Fruit fly (Drosophila melanogaster) whole organism, embryonic: Measurements from ENCODE around the gene CG44838.

ENCODE experiments used
- Bgb ChIP-seq: fragments of 200-800 bp; sonication (Bioruptor generic); IDR thresholded peaks from 2 replicates; pipeline ENCODE4 v1.3.6; 2022; ENCODE audit warnings: missing biosample characterization, missing genetic modification characterization; ENCODE audit not compliant: partially characterized antibody
- CG10654 ChIP-seq: fragments of 200-800 bp; sonication (Bioruptor generic); optimal IDR thresholded peaks from 2 replicates; lab custom pipeline; 2016; ENCODE audit warnings: missing biosample characterization, missing genetic modification characterization
- CG11085 ChIP-seq: fragments of 200-800 bp; sonication (Bioruptor generic); IDR thresholded peaks from 2 replicates; pipeline ENCODE4 v1.3.6; 2022; ENCODE audit warnings: missing biosample characterization, missing genetic modification characterization
- CG11695 ChIP-seq: fragments of 200-800 bp; sonication (Bioruptor generic); IDR thresholded peaks from 3 replicates; pipeline ENCODE4 v1.3.6; 2022; ENCODE audit warnings: missing biosample characterization, missing genetic modification characterization
- CG12769 ChIP-seq: fragments of 200-800 bp; sonication (Bioruptor generic); optimal IDR thresholded peaks from 2 replicates; lab custom pipeline; 2019; ENCODE audit warnings: missing biosample characterization, mild to moderate bottlenecking, missing genetic modification characterization, moderate library complexity
- CG13287 ChIP-seq: fragments of 200-800 bp; sonication (Bioruptor generic); IDR thresholded peaks from 2 replicates; pipeline ENCODE4 v1.3.6; 2022; ENCODE audit warnings: missing biosample characterization, missing genetic modification characterization; ENCODE audit not compliant: partially characterized antibody
- CG14014 ChIP-seq: fragments of 200-800 bp; sonication (Bioruptor generic); IDR thresholded peaks from 2 replicates; pipeline ENCODE4 v1.3.6; 2022; ENCODE audit warnings: missing biosample characterization, missing genetic modification characterization
- CG14667 ChIP-seq: fragments of 200-800 bp; sonication (Bioruptor generic); IDR thresholded peaks from 2 replicates; pipeline ENCODE4 v1.3.6; 2022; ENCODE audit warnings: missing biosample characterization, missing genetic modification characterization
- CG17612 ChIP-seq: fragments of 200-800 bp; sonication (Bioruptor generic); IDR thresholded peaks from 2 replicates; pipeline ENCODE4 v1.3.6; 2022; ENCODE audit warnings: missing biosample characterization, missing genetic modification characterization
- CG2120 ChIP-seq: fragments of 200-800 bp; sonication (Bioruptor generic); optimal IDR thresholded peaks from 3 replicates; lab custom pipeline; 2016; ENCODE audit warnings: missing biosample characterization, missing genetic modification characterization
- CG30403 ChIP-seq: fragments of 200-800 bp; sonication (Bioruptor generic); optimal IDR thresholded peaks from 3 replicates; lab custom pipeline; 2016; ENCODE audit warnings: missing biosample characterization, missing genetic modification characterization
- CG32767 ChIP-seq: fragments of 200-800 bp; sonication (Bioruptor generic); IDR thresholded peaks from 2 replicates; pipeline ENCODE4 v1.3.6; 2022; ENCODE audit warnings: missing biosample characterization, missing genetic modification characterization
- CG42726 ChIP-seq: fragments of 200-800 bp; sonication (Bioruptor generic); IDR thresholded peaks from 2 replicates; pipeline ENCODE4 v1.3.6; 2022; ENCODE audit warnings: missing biosample characterization, missing genetic modification characterization; ENCODE audit not compliant: partially characterized antibody
- CG4282 ChIP-seq: fragments of 200-800 bp; sonication (Bioruptor generic); optimal IDR thresholded peaks from 2 replicates; lab custom pipeline; 2016; ENCODE audit warnings: missing biosample characterization, missing genetic modification characterization
- CG4360 ChIP-seq: fragments of 200-800 bp; sonication (Bioruptor generic); IDR thresholded peaks from 2 replicates; pipeline ENCODE4 v1.3.6; 2022; ENCODE audit warnings: missing biosample characterization, missing genetic modification characterization
- CG7745 ChIP-seq: fragments of 200-800 bp; sonication (Bioruptor generic); optimal IDR thresholded peaks from 2 replicates; lab custom pipeline; 2018; ENCODE audit warnings: missing biosample characterization, mild to moderate bottlenecking, missing genetic modification characterization, moderate library complexity
- CG7839 ChIP-seq: fragments of 200-800 bp; sonication (Bioruptor generic); optimal IDR thresholded peaks from 3 replicates; lab custom pipeline; 2018; ENCODE audit warnings: missing biosample characterization, mild to moderate bottlenecking, missing genetic modification characterization, moderate library complexity
- CG7987 ChIP-seq: fragments of 200-800 bp; sonication (Bioruptor generic); optimal IDR thresholded peaks from 2 replicates; lab custom pipeline; 2018; ENCODE audit warnings: missing biosample characterization, mild to moderate bottlenecking, missing genetic modification characterization, moderate library complexity
- CG8290 ChIP-seq, 3 experiments: fragments of 200-800 bp; sonication (Bioruptor generic); optimal IDR thresholded peaks; 2 replicates each; lab custom pipeline; 2016 to 2019; ENCODE audit warnings: missing biosample characterization in 3 of 3, missing genetic modification characterization in 3 of 3, mild to moderate bottlenecking in 2 of 3, moderate library complexity in 1 of 3
- CkIIα-i1 ChIP-seq: fragments of 200-800 bp; sonication (Bioruptor generic); IDR thresholded peaks from 2 replicates; pipeline ENCODE4 v1.3.6; 2022; ENCODE audit warnings: missing biosample characterization, missing genetic modification characterization
- Ets65A ChIP-seq: fragments of 200-800 bp; sonication (Bioruptor generic); peaks from one replicate; lab custom pipeline; 2016; ENCODE audit warnings: missing biosample characterization, missing genetic modification characterization
- HHEX ChIP-seq: fragments of 200-800 bp; sonication (Bioruptor generic); optimal IDR thresholded peaks from 3 replicates; lab custom pipeline; 2017; ENCODE audit warnings: missing biosample characterization, mild to moderate bottlenecking, missing genetic modification characterization, missing genetic modification reagents
- Kr ChIP-seq: fragments of 200-800 bp; sonication (Bioruptor generic); optimal IDR thresholded peaks from 2 replicates; lab custom pipeline; 2017; ENCODE audit warnings: missing biosample characterization, mild to moderate bottlenecking, missing genetic modification characterization
- MBD-R2 ChIP-seq: fragments of 200-800 bp; sonication (Bioruptor generic); IDR thresholded peaks from 2 replicates; pipeline ENCODE4 v1.3.6; 2022; ENCODE audit warnings: missing biosample characterization, missing genetic modification characterization
- MESR4 ChIP-seq: fragments of 200-800 bp; sonication (Bioruptor generic); optimal IDR thresholded peaks from 2 replicates; lab custom pipeline; 2018; ENCODE audit warnings: missing biosample characterization, mild to moderate bottlenecking, missing genetic modification characterization, moderate library complexity
- Nf-YC ChIP-seq: fragments of 200-800 bp; optimal IDR thresholded peaks from 3 replicates; lab custom pipeline; 2019; ENCODE audit warnings: missing biosample characterization, mild to moderate bottlenecking, missing genetic modification characterization, moderate library complexity
- Pdp1 ChIP-seq, 2 experiments: fragments of 200-800 bp; sonication (Bioruptor generic); optimal IDR thresholded peaks; 3 replicates each; lab custom pipeline; 2016; ENCODE audit warnings: missing biosample characterization in 2 of 2, missing genetic modification characterization in 2 of 2, mild to moderate bottlenecking in 1 of 2, moderate library complexity in 1 of 2
- Scr ChIP-seq: fragments of 200-800 bp; sonication (Bioruptor generic); IDR thresholded peaks from 2 replicates; pipeline ENCODE4 v1.3.6; 2022; ENCODE audit warnings: missing biosample characterization, missing genetic modification characterization; ENCODE audit not compliant: partially characterized antibody
- YL-1 ChIP-seq: fragments of 200-800 bp; sonication (Bioruptor generic); optimal IDR thresholded peaks from 3 replicates; lab custom pipeline; 2017; ENCODE audit warnings: missing biosample characterization, mild to moderate bottlenecking, missing genetic modification characterization
- aop ChIP-seq: fragments of 200-800 bp; sonication (Bioruptor generic); IDR thresholded peaks from 2 replicates; pipeline ENCODE4 v1.3.6; 2022; ENCODE audit warnings: missing biosample characterization, missing genetic modification characterization
- cg ChIP-seq: fragments of 200-800 bp; sonication (Bioruptor generic); optimal IDR thresholded peaks from 3 replicates; lab custom pipeline; 2019; ENCODE audit warnings: missing biosample characterization, mild to moderate bottlenecking, missing genetic modification characterization, moderate library complexity
- dmrt99B ChIP-seq: fragments of 200-800 bp; sonication (Bioruptor generic); optimal IDR thresholded peaks from 2 replicates; lab custom pipeline; 2018; ENCODE audit warnings: missing biosample characterization, mild to moderate bottlenecking, missing genetic modification characterization, moderate library complexity
- exex ChIP-seq: fragments of 200-800 bp; sonication (Bioruptor generic); optimal IDR thresholded peaks from 4 replicates; lab custom pipeline; 2018; ENCODE audit warnings: missing biosample characterization, mild to moderate bottlenecking, missing genetic modification characterization, moderate library complexity
- fd3F ChIP-seq: fragments of 200-800 bp; sonication (Bioruptor generic); optimal IDR thresholded peaks from 2 replicates; lab custom pipeline; 2018; ENCODE audit warnings: missing biosample characterization, mild to moderate bottlenecking, missing genetic modification characterization, moderate library complexity
- gce ChIP-seq: fragments of 200-800 bp; sonication (Bioruptor generic); IDR thresholded peaks from 3 replicates; pipeline ENCODE4 v1.3.6; 2022; ENCODE audit warnings: missing biosample characterization, missing genetic modification characterization
- gro ChIP-seq: fragments of 200-800 bp; sonication (Bioruptor generic); optimal IDR thresholded peaks from 2 replicates; lab custom pipeline; 2016; ENCODE audit warnings: missing biosample characterization, missing genetic modification characterization
- kah ChIP-seq: fragments of 200-800 bp; sonication (Bioruptor generic); optimal IDR thresholded peaks from 2 replicates; lab custom pipeline; 2018; ENCODE audit warnings: missing biosample characterization, mild to moderate bottlenecking, missing genetic modification characterization
- lab ChIP-seq: fragments of 200-800 bp; sonication (Bioruptor generic); optimal IDR thresholded peaks from 3 replicates; lab custom pipeline; 2017; ENCODE audit warnings: missing biosample characterization, missing genetic modification characterization, mild to moderate bottlenecking, moderate library complexity, missing genetic modification reagents
- oc ChIP-seq: fragments of 200-800 bp; sonication (Bioruptor generic); optimal IDR thresholded peaks from 2 replicates; lab custom pipeline; 2018; ENCODE audit warnings: missing biosample characterization, mild to moderate bottlenecking, missing genetic modification characterization, moderate library complexity
- otp ChIP-seq: fragments of 200-800 bp; sonication (Bioruptor generic); IDR thresholded peaks from 3 replicates; pipeline ENCODE4, ENCODE4 v1.3.6; 2022; ENCODE audit warnings: missing biosample characterization, missing genetic modification characterization
- pan ChIP-seq, 4 experiments: fragments of >200 bp in 3 of 4; fragments of 200-800 bp in 1 of 4; sonication (Bioruptor generic) in 1 of 4; optimal IDR thresholded peaks in 3 of 4; IDR thresholded peaks in 1 of 4; 2 replicates each; pipeline versions ENCODE4 v1.3.6 to Lab custom; 2017 to 2022; ENCODE audit warnings: missing biosample characterization in 2 of 4, missing genetic modification characterization in 2 of 4, mixed read lengths in 1 of 4
- pros ChIP-seq: fragments of 200-800 bp; sonication (Bioruptor generic); optimal IDR thresholded peaks from 3 replicates; lab custom pipeline; 2019; ENCODE audit warnings: missing biosample characterization, mild to moderate bottlenecking, missing genetic modification characterization, moderate library complexity
- ro ChIP-seq: fragments of 200-800 bp; sonication (Bioruptor generic); IDR thresholded peaks from 2 replicates; pipeline ENCODE4 v1.3.6; 2022; ENCODE audit warnings: missing biosample characterization, missing genetic modification characterization
- sd ChIP-seq: fragments of 200-800 bp; sonication (Bioruptor generic); optimal IDR thresholded peaks from 3 replicates; lab custom pipeline; 2018; ENCODE audit warnings: missing biosample characterization, mild to moderate bottlenecking, missing genetic modification characterization, moderate library complexity
- sqz ChIP-seq: fragments of 200-800 bp; sonication (Bioruptor generic); optimal IDR thresholded peaks from 3 replicates; lab custom pipeline; 2018; ENCODE audit warnings: missing biosample characterization, mild to moderate bottlenecking, missing genetic modification characterization
- ssp ChIP-seq: fragments of 200-800 bp; sonication (Bioruptor generic); IDR thresholded peaks from 2 replicates; pipeline ENCODE4 v1.3.6; 2022; ENCODE audit warnings: missing biosample characterization, missing genetic modification characterization
- vvl ChIP-seq: fragments of 200-800 bp; sonication (Bioruptor generic); IDR thresholded peaks from 2 replicates; pipeline ENCODE4 v1.3.6; 2022; ENCODE audit warnings: missing biosample characterization, missing genetic modification characterization
- zen ChIP-seq: fragments of 200-800 bp; sonication (Bioruptor generic); optimal IDR thresholded peaks from 3 replicates; lab custom pipeline; 2018; ENCODE audit warnings: missing biosample characterization, mild to moderate bottlenecking, missing genetic modification characterization, moderate library complexity

Gene CG44838

DNA sequence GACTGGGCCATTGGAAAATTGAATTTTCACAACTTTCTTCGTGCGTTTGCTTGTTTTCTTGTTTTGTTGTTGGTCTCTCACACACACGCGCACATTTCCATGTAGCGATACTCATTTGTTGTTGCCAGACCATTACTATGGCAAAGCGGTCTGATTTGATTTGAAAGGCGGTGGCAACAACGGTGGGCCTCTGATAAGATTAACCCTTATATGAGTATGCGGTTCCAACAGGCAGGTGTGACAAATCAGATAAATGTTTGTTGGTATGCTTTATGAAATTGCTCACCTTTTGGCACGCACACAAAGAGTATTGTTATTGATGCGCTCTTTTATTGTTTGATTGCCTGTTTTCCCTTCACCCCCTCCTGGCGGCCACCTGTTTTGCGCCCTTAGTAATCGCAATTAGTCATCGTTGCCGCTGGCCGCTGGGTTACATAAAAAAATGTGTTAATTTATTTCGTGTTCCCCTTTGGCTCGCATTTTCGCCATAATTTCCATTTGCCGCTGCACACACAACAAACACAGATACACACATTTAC is 13.5 kb upstream of the CG44838 start (continued):
- TF ChIP-seq CG11695 (no peak), CG30403 (no peak), CG13287 (GFP tag; lab: Robert Waterston, UW) (no peak), CG2120 (GFP tag; lab: Kevin White, UChicago) (peak; percentile 30), CG7745 (tag; lab: Kevin White, UChicago) (no peak), oc (tag; lab: Kevin White, UChicago) (no peak), CG7987 (GFP tag; lab: Kevin White, UChicago) (no peak), CG8290 (GFP tag; optimal IDR thresholded peaks at IDR 0.05; lab: Kevin White, UChicago) (no peak), CG8290 (tag; optimal IDR thresholded peaks at IDR 0.05; lab: Kevin White, UChicago) (peak in 1 of 2 experiments; percentile 20), sd (tag; lab: Kevin White, UChicago) (peak; percentile 73), CG14014 (GFP tag; lab: Robert Waterston, UW) (no peak), gro (GFP tag; lab: Kevin White, UChicago) (peak; percentile 45), exex (peak; percentile 90), CG4360 (GFP tag; lab: Robert Waterston, UW) (peak; percentile 85), Kr (GFP tag; lab: Kevin White, UChicago) (peak; percentile 79), CG10654 (GFP tag; lab: Kevin White, UChicago) (no peak), CkIIα-i1 (GFP tag; lab: Robert Waterston, UW) (no peak), dmrt99B (tag; lab: Kevin White, UChicago) (no peak), pan (optimal IDR thresholded peaks at IDR 0.05; lab: Kevin White, UChicago) (no peak), pan (GFP tag; optimal IDR thresholded peaks at IDR 0.05 in 1 of 2, IDR thresholded peaks at IDR 0.05 in 1 of 2) (peak in 1 of 2 experiments; percentile 7), CG4282 (GFP tag; lab: Kevin White, UChicago) (no peak), lab (GFP tag; lab: Kevin White, UChicago) (peak; percentile 68), CG17612 (GFP tag; lab: Robert Waterston, UW) (no peak), Ets65A (no peak), fd3F (GFP tag; lab: Kevin White, UChicago) (no peak), ro (GFP tag; lab: Robert Waterston, UW) (no peak), HHEX (peak; percentile 21), CG11085 (GFP tag; lab: Robert Waterston, UW) (no peak), gce (GFP tag; lab: Robert Waterston, UW) (no peak), Scr (0 out of 2 replicates have a peak, but pooled peaks have one; percentile 12), CG7839 (tag; lab: Kevin White, UChicago) (no peak), cg (GFP tag; lab: Kevin White, UChicago) (peak; percentile 90), CG12769 (tag; lab: Kevin White, UChicago) (no peak), Nf-YC (tag; lab: Kevin White, UChicago) (no peak), kah (GFP tag; lab: Kevin White, UChicago) (peak; percentile 38), aop (GFP tag; lab: Robert Waterston, UW) (no peak), Pdp1 (GFP tag; optimal IDR thresholded peaks at IDR 0.05; lab: Kevin White, UChicago) (peak in 1 of 2 experiments; percentile 93), otp (GFP tag; lab: Robert Waterston, UW) (peak; percentile 16; the same call in 1 of the 3 replicates), CG42726 (GFP tag; lab: Robert Waterston, UW) (no peak), MESR4 (GFP tag; lab: Kevin White, UChicago) (peak; percentile 20), pros (peak; percentile 59), Bgb (GFP tag; lab: Robert Waterston, UW) (peak; percentile 10; the same call in 1 of the 2 replicates), vvl (peak; percentile 55; the same call in 1 of the 2 replicates), zen (tag; lab: Kevin White, UChicago) (peak; percentile 73), ssp (GFP tag; lab: Robert Waterston, UW) (no peak), CG32767 (GFP tag; lab: Robert Waterston, UW) (0 out of 2 replicates have a peak, but pooled peaks have one; percentile 7), YL-1 (GFP tag; lab: Kevin White, UChicago) (peak; percentile 4), MBD-R2 (GFP tag; lab: Robert Waterston, UW) (peak; percentile 7; the same call in 1 of the 2 replicates), sqz (GFP tag; lab: Kevin White, UChicago) (peak; percentile 28), CG14667 (GFP tag; lab: Robert Waterston, UW) (no peak)
